Fruit fly (Drosophila melanogaster) whole organism, embryonic: ENCODE measurements around the gene CG43332.

Experiments
- ATbp ChIP-seq: fragments of 200-800 bp; sonication (Bioruptor generic); optimal IDR thresholded peaks from 2 replicates; lab custom pipeline; 2017; ENCODE audit warnings: missing biosample characterization, mild to moderate bottlenecking, missing genetic modification characterization, missing genetic modification reagents
- Abd-B ChIP-seq: fragments of 200-800 bp; sonication (Bioruptor generic); optimal IDR thresholded peaks from 2 replicates; lab custom pipeline; 2018; ENCODE audit warnings: missing biosample characterization, mild to moderate bottlenecking, missing genetic modification characterization, moderate library complexity
- CG10979 ChIP-seq: fragments of 200-800 bp; sonication (Bioruptor generic); optimal IDR thresholded peaks from 2 replicates; lab custom pipeline; 2018; ENCODE audit warnings: missing biosample characterization, mild to moderate bottlenecking, missing genetic modification characterization, moderate library complexity
- CG11504 ChIP-seq: fragments of 200-800 bp; sonication (Bioruptor generic); optimal IDR thresholded peaks from 3 replicates; lab custom pipeline; 2019; ENCODE audit warnings: missing biosample characterization, mild to moderate bottlenecking, missing genetic modification characterization, moderate library complexity
- CG13775 ChIP-seq: fragments of 200-800 bp; sonication (Bioruptor generic); optimal IDR thresholded peaks from 3 replicates; lab custom pipeline; 2017; ENCODE audit warnings: missing biosample characterization, mild to moderate bottlenecking, missing genetic modification characterization
- CG14710 ChIP-seq: fragments of 200-800 bp; sonication (Bioruptor generic); optimal IDR thresholded peaks from 3 replicates; lab custom pipeline; 2019; ENCODE audit warnings: missing biosample characterization, mild to moderate bottlenecking, missing genetic modification characterization, moderate library complexity
- CG15601 ChIP-seq: fragments of 200-800 bp; sonication (Bioruptor generic); optimal IDR thresholded peaks from 3 replicates; lab custom pipeline; 2019; ENCODE audit warnings: missing biosample characterization, mild to moderate bottlenecking, missing genetic modification characterization, moderate library complexity
- CG17328 ChIP-seq: fragments of 200-800 bp; sonication (Bioruptor generic); IDR thresholded peaks from 2 replicates; pipeline ENCODE4 v1.3.6; 2022; ENCODE audit warnings: missing biosample characterization, missing genetic modification characterization
- CG17361 ChIP-seq: fragments of 200-800 bp; sonication (Bioruptor generic); IDR thresholded peaks from 3 replicates; pipeline ENCODE4 v1.3.6; 2022; ENCODE audit warnings: missing biosample characterization, missing genetic modification characterization
- CG17829 ChIP-seq: fragments of 200-800 bp; optimal IDR thresholded peaks from 2 replicates; lab custom pipeline; 2019; ENCODE audit warnings: missing biosample characterization, mild to moderate bottlenecking, missing genetic modification characterization, moderate library complexity
- CG18262 ChIP-seq: fragments of 200-800 bp; optimal IDR thresholded peaks from 3 replicates; lab custom pipeline; 2019; ENCODE audit warnings: missing biosample characterization, mild to moderate bottlenecking, missing genetic modification characterization, moderate library complexity
- CG2199 ChIP-seq: fragments of 200-800 bp; sonication (Bioruptor generic); IDR thresholded peaks from 3 replicates; pipeline ENCODE4 v1.3.6; 2022; ENCODE audit warnings: missing biosample characterization, missing genetic modification characterization
- CG2712 ChIP-seq: fragments of 200-800 bp; optimal IDR thresholded peaks from 3 replicates; lab custom pipeline; 2019; ENCODE audit warnings: missing biosample characterization, mild to moderate bottlenecking, missing genetic modification characterization, moderate library complexity
- CG2875 ChIP-seq: fragments of 200-800 bp; sonication (Bioruptor generic); optimal IDR thresholded peaks from 2 replicates; lab custom pipeline; 2017; ENCODE audit warnings: missing biosample characterization, mild to moderate bottlenecking, missing genetic modification characterization, missing genetic modification reagents
- CG30403 ChIP-seq: fragments of 200-800 bp; sonication (Bioruptor generic); optimal IDR thresholded peaks from 3 replicates; lab custom pipeline; 2016; ENCODE audit warnings: missing biosample characterization, missing genetic modification characterization
- CG32772 ChIP-seq: fragments of 200-800 bp; sonication (Bioruptor generic); IDR thresholded peaks from 2 replicates; pipeline ENCODE4 v1.3.6; 2022; ENCODE audit warnings: missing biosample characterization, missing genetic modification characterization
- CG3281 ChIP-seq: fragments of 200-800 bp; sonication (Bioruptor generic); optimal IDR thresholded peaks from 3 replicates; lab custom pipeline; 2017; ENCODE audit warnings: missing biosample characterization, mild to moderate bottlenecking, missing genetic modification characterization
- CG33557 ChIP-seq: fragments of 200-800 bp; sonication (Bioruptor generic); optimal IDR thresholded peaks from 2 replicates; lab custom pipeline; 2019; ENCODE audit warnings: missing biosample characterization, mild to moderate bottlenecking, missing genetic modification characterization, moderate library complexity
- CG4424 ChIP-seq: fragments of 200-800 bp; sonication (Bioruptor generic); optimal IDR thresholded peaks from 3 replicates; lab custom pipeline; 2016; ENCODE audit warnings: missing biosample characterization, missing genetic modification characterization
- CG4854 ChIP-seq: fragments of 200-800 bp; sonication (Bioruptor generic); optimal IDR thresholded peaks from 2 replicates; lab custom pipeline; 2016; ENCODE audit warnings: missing biosample characterization, missing genetic modification characterization, inconsistent platforms
- CG5245 ChIP-seq: fragments of 200-800 bp; sonication (Bioruptor generic); optimal IDR thresholded peaks from 3 replicates; lab custom pipeline; 2016; ENCODE audit warnings: missing biosample characterization, missing genetic modification characterization
- CG8388 ChIP-seq: fragments of 200-800 bp; sonication (Bioruptor generic); optimal IDR thresholded peaks from 2 replicates; lab custom pipeline; 2019; ENCODE audit warnings: missing biosample characterization, mild to moderate bottlenecking, missing genetic modification characterization, moderate library complexity
- CoRest ChIP-seq: fragments of 200-800 bp; sonication (Bioruptor generic); optimal IDR thresholded peaks from 3 replicates; lab custom pipeline; 2018; ENCODE audit warnings: missing biosample characterization, mild to moderate bottlenecking, missing genetic modification characterization, moderate library complexity
- D19A ChIP-seq: fragments of 200-800 bp; optimal IDR thresholded peaks from 3 replicates; lab custom pipeline; 2019; ENCODE audit warnings: missing biosample characterization, mild to moderate bottlenecking, missing genetic modification characterization, moderate library complexity
- ERR ChIP-seq: fragments of 200-800 bp; sonication (Bioruptor generic); optimal IDR thresholded peaks from 2 replicates; lab custom pipeline; 2016; ENCODE audit warnings: missing biosample characterization, missing genetic modification characterization
- NK7.1 ChIP-seq: fragments of 200-800 bp; sonication (Bioruptor generic); optimal IDR thresholded peaks from 3 replicates; lab custom pipeline; 2016; ENCODE audit warnings: missing biosample characterization, missing genetic modification characterization
- PHDP ChIP-seq: fragments of 200-800 bp; sonication (Bioruptor generic); optimal IDR thresholded peaks from 3 replicates; lab custom pipeline; 2018; ENCODE audit warnings: missing biosample characterization, mild to moderate bottlenecking, missing genetic modification characterization, moderate library complexity
- Xbp1 ChIP-seq: fragments of 200-800 bp; sonication (Bioruptor generic); optimal IDR thresholded peaks from 3 replicates; lab custom pipeline; 2016; ENCODE audit warnings: missing biosample characterization, mild to moderate bottlenecking, missing genetic modification characterization
- Xrp1 ChIP-seq: fragments of 200-800 bp; sonication (Bioruptor generic); IDR thresholded peaks from 2 replicates; pipeline ENCODE4 v1.3.6; 2022; ENCODE audit warnings: missing biosample characterization, missing genetic modification characterization
- abd-A ChIP-seq: fragments of 200-800 bp; sonication (Bioruptor generic); optimal IDR thresholded peaks from 3 replicates; lab custom pipeline; 2019; ENCODE audit warnings: missing biosample characterization, mild to moderate bottlenecking, missing genetic modification characterization, moderate library complexity
- ara ChIP-seq: fragments of 200-800 bp; sonication (Bioruptor generic); IDR thresholded peaks from 2 replicates; pipeline ENCODE4 v1.3.6; 2022; ENCODE audit warnings: missing biosample characterization, missing genetic modification characterization
- bbx ChIP-seq: fragments of 200-800 bp; sonication (Bioruptor generic); IDR thresholded peaks from 2 replicates; pipeline ENCODE4 v1.3.6; 2022; ENCODE audit warnings: missing biosample characterization, missing genetic modification characterization; ENCODE audit not compliant: partially characterized antibody
- en ChIP-seq: fragments of 200-800 bp; sonication (Bioruptor generic); optimal IDR thresholded peaks from 2 replicates; lab custom pipeline; 2016; ENCODE audit warnings: missing biosample characterization, missing genetic modification characterization
- fd64A ChIP-seq: fragments of 200-800 bp; sonication (Bioruptor generic); optimal IDR thresholded peaks from 3 replicates; lab custom pipeline; 2018; ENCODE audit warnings: missing biosample characterization, mild to moderate bottlenecking, missing genetic modification characterization
- gcm ChIP-seq: fragments of 200-800 bp; sonication (Bioruptor generic); optimal IDR thresholded peaks from 2 replicates; lab custom pipeline; 2019; ENCODE audit warnings: missing biosample characterization, mild to moderate bottlenecking, missing genetic modification characterization, moderate library complexity
- gem ChIP-seq: fragments of 200-800 bp; sonication (Bioruptor generic); optimal IDR thresholded peaks from 2 replicates; lab custom pipeline; 2019; ENCODE audit warnings: missing biosample characterization, mild to moderate bottlenecking, missing genetic modification characterization, moderate library complexity
- gfzf ChIP-seq: fragments of 200-800 bp; sonication (Bioruptor generic); optimal IDR thresholded peaks from 2 replicates; lab custom pipeline; 2016; ENCODE audit warnings: missing biosample characterization, mild to moderate bottlenecking, missing genetic modification characterization, moderate library complexity
- ken ChIP-seq: fragments of 200-800 bp; sonication (Bioruptor generic); IDR thresholded peaks from 3 replicates; pipeline ENCODE4 v1.3.6; 2022; ENCODE audit warnings: missing biosample characterization, missing genetic modification characterization
- lilli ChIP-seq: fragments of 200-800 bp; sonication (Bioruptor generic); optimal IDR thresholded peaks from 3 replicates; lab custom pipeline; 2016; ENCODE audit warnings: missing biosample characterization, missing genetic modification characterization
- nmo ChIP-seq: fragments of 200-800 bp; sonication (Bioruptor generic); optimal IDR thresholded peaks from 2 replicates; lab custom pipeline; 2018; ENCODE audit warnings: missing biosample characterization, mild to moderate bottlenecking, missing genetic modification characterization, moderate library complexity
- phol ChIP-seq: fragments of 200-800 bp; sonication (Bioruptor generic); optimal IDR thresholded peaks from 3 replicates; lab custom pipeline; 2018; ENCODE audit warnings: missing biosample characterization, mild to moderate bottlenecking, missing genetic modification characterization, moderate library complexity
- pita ChIP-seq: fragments of 200-800 bp; sonication (Bioruptor generic); optimal IDR thresholded peaks from 2 replicates; lab custom pipeline; 2017; ENCODE audit warnings: missing biosample characterization, mild to moderate bottlenecking, missing genetic modification characterization
- prd ChIP-seq, 3 experiments: fragments of >200 bp in 2 of 3; fragments of 200-800 bp in 1 of 3; sonication (Bioruptor generic) in 1 of 3; optimal IDR thresholded peaks in 2 of 3; IDR thresholded peaks in 1 of 3; 2 replicates in 2 of 3; 3 replicates in 1 of 3; pipeline versions ENCODE4 v1.3.6 to Lab custom; 2017 to 2022; ENCODE audit warnings: missing biosample characterization in 1 of 3, missing genetic modification characterization in 1 of 3
- psq ChIP-seq: fragments of 200-800 bp; sonication (Bioruptor generic); optimal IDR thresholded peaks from 2 replicates; lab custom pipeline; 2017; ENCODE audit warnings: missing biosample characterization, missing genetic modification characterization
- row ChIP-seq: fragments of 200-800 bp; sonication (Bioruptor generic); IDR thresholded peaks from 3 replicates; pipeline ENCODE4 v1.3.6; 2022; ENCODE audit warnings: missing biosample characterization, missing genetic modification characterization
- sc ChIP-seq, 3 experiments: fragments of >200 bp in 2 of 3; fragments of 200-800 bp in 1 of 3; sonication (Bioruptor generic) in 1 of 3; optimal IDR thresholded peaks; 2 replicates in 2 of 3; 3 replicates in 1 of 3; lab custom pipeline; 2017; ENCODE audit warnings: mild to moderate bottlenecking in 1 of 3, missing biosample characterization in 1 of 3, missing genetic modification characterization in 1 of 3, missing genetic modification reagents in 1 of 3
- so ChIP-seq: fragments of 200-800 bp; sonication (Bioruptor generic); IDR thresholded peaks from 3 replicates; pipeline ENCODE4 v1.3.6; 2022; ENCODE audit warnings: missing biosample characterization, missing genetic modification characterization
- tap ChIP-seq: fragments of 200-800 bp; optimal IDR thresholded peaks from 3 replicates; lab custom pipeline; 2019; ENCODE audit warnings: missing biosample characterization, mild to moderate bottlenecking, missing genetic modification characterization, moderate library complexity
- tin ChIP-seq: fragments of 200-800 bp; sonication (Bioruptor generic); optimal IDR thresholded peaks from 3 replicates; lab custom pipeline; 2016; ENCODE audit warnings: missing biosample characterization, missing genetic modification characterization

CG43332 gene

dm6 chr2L:14212686-14213085, 49.7 kb upstream of the CG43332 start (continued):
- TF ChIP-seq CG13775 (GFP tag; lab: Kevin White, UChicago) = no peak
- TF ChIP-seq tap (tag; lab: Kevin White, UChicago) = no peak
- no peak for TF ChIP-seq so (GFP tag; lab: Robert Waterston, UW)
- TF ChIP-seq CG10979 (tag; lab: Kevin White, UChicago) = peak; percentile 64
- no peak for TF ChIP-seq abd-A (tag; lab: Kevin White, UChicago)
- peak; percentile 36 for TF ChIP-seq gcm (GFP tag; lab: Kevin White, UChicago)
- TF ChIP-seq gfzf (GFP tag; lab: Kevin White, UChicago) = no peak
- no peak for TF ChIP-seq CG33557 (GFP tag; lab: Kevin White, UChicago)
- peak; percentile 66 for TF ChIP-seq CG18262 (tag; lab: Kevin White, UChicago)
- peak; percentile 43 for TF ChIP-seq CG15601 (tag; lab: Kevin White, UChicago)
- TF ChIP-seq CG8388 = peak; percentile 41
- no peak for TF ChIP-seq prd (optimal IDR thresholded peaks at IDR 0.05; lab: Kevin White, UChicago)
- TF ChIP-seq prd (GFP tag; IDR thresholded peaks at IDR 0.05; lab: Robert Waterston, UW) = 0 out of 3 replicates have a peak, but pooled peaks have one; percentile 47
- TF ChIP-seq CG5245 = peak; percentile 20
- peak; percentile 65 for TF ChIP-seq gem
- TF ChIP-seq CG32772 (GFP tag; lab: Robert Waterston, UW) = no peak
- peak; percentile 59; the same call in 1 of the 2 replicates for TF ChIP-seq CG17328 (GFP tag; lab: Robert Waterston, UW)
- TF ChIP-seq CG2875 (GFP tag; lab: Kevin White, UChicago) = peak; percentile 1
- peak; percentile 25 for TF ChIP-seq CG17829 (tag; lab: Kevin White, UChicago)
- TF ChIP-seq ara (GFP tag; lab: Robert Waterston, UW) = peak; percentile 35; the same call in 1 of the 2 replicates
- peak; percentile 9 for TF ChIP-seq CG4424
- TF ChIP-seq CG3281 = no peak
- peak; percentile 23 for TF ChIP-seq PHDP
- peak; percentile 29 for TF ChIP-seq D19A (tag; lab: Kevin White, UChicago)
- TF ChIP-seq nmo (GFP tag; lab: Kevin White, UChicago) = peak; percentile 48
- no peak for TF ChIP-seq pita (GFP tag; lab: Kevin White, UChicago)
- peak; percentile 40 for TF ChIP-seq CoRest (tag; lab: Kevin White, UChicago)
- TF ChIP-seq Xbp1 (GFP tag; lab: Kevin White, UChicago) = peak; percentile 34
- TF ChIP-seq CG4854 (GFP tag; lab: Kevin White, UChicago) = no peak
- no peak for TF ChIP-seq psq
- TF ChIP-seq CG11504 (tag; lab: Kevin White, UChicago) = peak; percentile 45
- peak; percentile 43 for TF ChIP-seq ATbp (GFP tag; lab: Kevin White, UChicago)
- TF ChIP-seq sc (optimal IDR thresholded peaks at IDR 0.05; lab: Kevin White, UChicago) = no peak
- peak; percentile 49 for TF ChIP-seq sc (GFP tag; optimal IDR thresholded peaks at IDR 0.05; lab: Kevin White, UChicago)
- no peak for TF ChIP-seq ERR
- TF ChIP-seq fd64A (GFP tag; lab: Kevin White, UChicago) = no peak
- peak; percentile 54; the same call in 2 of the 3 replicates for TF ChIP-seq CG17361 (GFP tag; lab: Robert Waterston, UW)
- TF ChIP-seq phol = peak; percentile 56
- peak; percentile 61; the same call in 1 of the 2 replicates for TF ChIP-seq Xrp1 (GFP tag; lab: Robert Waterston, UW)
- TF ChIP-seq NK7.1 (GFP tag; lab: Kevin White, UChicago) = no peak
- TF ChIP-seq ken (GFP tag; lab: Robert Waterston, UW) = peak; percentile 27; the same call in 1 of the 3 replicates
- 0 out of 3 replicates have a peak, but pooled peaks have one; percentile 23 for TF ChIP-seq row
- no peak for TF ChIP-seq CG2199
- TF ChIP-seq CG14710 (tag; lab: Kevin White, UChicago) = peak; percentile 50
- TF ChIP-seq CG2712 (tag; lab: Kevin White, UChicago) = peak; percentile 70
- peak; percentile 18 for TF ChIP-seq tin (GFP tag; lab: Kevin White, UChicago)
- TF ChIP-seq lilli (GFP tag; lab: Kevin White, UChicago) = peak; percentile 0
- TF ChIP-seq Abd-B (GFP tag; lab: Kevin White, UChicago) = peak; percentile 21
- TF ChIP-seq bbx = no peak
- no peak for TF ChIP-seq en
- TF ChIP-seq CG30403 = peak; percentile 6
